Worm (Caenorhabditis elegans) whole organism, young adult: ENCODE measurements around the gene cpg-8.
A peak's percentile ranks its signal among the peaks of the same experiment; 100 is the strongest.

Experiments used
- B0336.3 ChIP-seq: fragments of 200-800 bp; sonication (Bioruptor generic); IDR thresholded peaks from 2 replicates; pipeline ENCODE4 v1.3.6; 2022; ENCODE audit warnings: missing genetic modification characterization, missing compliant biosample characterization
- D2030.7 ChIP-seq: fragments of 200-800 bp; sonication (Bioruptor generic); IDR thresholded peaks from 2 replicates; pipeline ENCODE4 v1.3.6; 2022; ENCODE audit warnings: missing genetic modification reagents, missing genetic modification characterization, missing compliant biosample characterization
- F10E7.11 ChIP-seq: sonication (generic microtip); optimal IDR thresholded peaks from 2 replicates; lab custom pipeline; 2017; ENCODE audit warnings: mild to moderate bottlenecking, missing genetic modification characterization, moderate library complexity, missing compliant biosample characterization
- F39B2.1 ChIP-seq: fragments of 200-800 bp; sonication (Bioruptor generic); IDR thresholded peaks from 2 replicates; pipeline ENCODE4 v1.3.6; 2022; ENCODE audit warnings: missing genetic modification reagents, missing genetic modification characterization, missing compliant biosample characterization
- K11D2.4 ChIP-seq: fragments of 200-800 bp; sonication (Bioruptor generic); IDR thresholded peaks from 2 replicates; pipeline ENCODE4 v1.3.6; 2022; ENCODE audit warnings: missing genetic modification reagents, missing genetic modification characterization, missing compliant biosample characterization
- K12H6.12 ChIP-seq: fragments of 200-800 bp; sonication (Bioruptor generic); optimal IDR thresholded peaks from 2 replicates; lab custom pipeline; 2018; ENCODE audit warnings: mild to moderate bottlenecking, missing genetic modification characterization, missing compliant biosample characterization
- Y53G8AR.9 ChIP-seq: fragments of 200-800 bp; sonication (Bioruptor generic); conservative IDR thresholded peaks from 2 replicates; pipeline ENCODE4 v1.3.6; 2022; ENCODE audit warnings: missing genetic modification reagents, missing genetic modification characterization, missing compliant biosample characterization
- Y67H2A.10 ChIP-seq: fragments of 200-800 bp; sonication (Bioruptor generic); conservative IDR thresholded peaks from 2 replicates; pipeline ENCODE4 v1.3.6; 2022; ENCODE audit warnings: missing genetic modification reagents, missing genetic modification characterization, missing compliant biosample characterization
- Y79H2A.3 ChIP-seq: fragments of 200-800 bp; sonication (Bioruptor generic); conservative IDR thresholded peaks from 2 replicates; pipeline ENCODE4 v1.3.6; 2022; ENCODE audit warnings: missing genetic modification reagents, missing genetic modification characterization, missing compliant biosample characterization
- aptf-2 ChIP-seq: fragments of 200-800 bp; sonication (Bioruptor generic); conservative IDR thresholded peaks from 2 replicates; pipeline ENCODE4 v1.3.6; 2022; ENCODE audit warnings: missing genetic modification reagents, missing genetic modification characterization, missing compliant biosample characterization
- atf-7 ChIP-seq: sonication (generic microtip); optimal IDR thresholded peaks from 2 replicates; lab custom pipeline; 2017; ENCODE audit warnings: mild to moderate bottlenecking, missing genetic modification characterization, missing compliant biosample characterization
- athp-1 ChIP-seq: sonication (generic microtip); optimal IDR thresholded peaks from 2 replicates; lab custom pipeline; 2017; ENCODE audit warnings: mild to moderate bottlenecking, missing genetic modification characterization, missing compliant biosample characterization
- cebp-2 ChIP-seq: fragments of 200-800 bp; sonication (Bioruptor generic); IDR thresholded peaks from 2 replicates; pipeline ENCODE4 v1.3.6; 2022; ENCODE audit warnings: missing genetic modification characterization, missing compliant biosample characterization
- chd-7 ChIP-seq: sonication (generic microtip); optimal IDR thresholded peaks from 2 replicates; lab custom pipeline; 2016; ENCODE audit warnings: mild to moderate bottlenecking, missing genetic modification characterization, moderate library complexity, missing compliant biosample characterization
- dpl-1 ChIP-seq: fragments of 150-350 bp; optimal IDR thresholded peaks from 2 replicates; lab custom pipeline; 2014; ENCODE audit warnings: missing biosample characterization, missing genetic modification reagents, missing genetic modification characterization
- efl-1 ChIP-seq: fragments of 150-350 bp; optimal IDR thresholded peaks from 2 replicates; lab custom pipeline; 2014; ENCODE audit warnings: missing biosample characterization, missing genetic modification reagents, missing genetic modification characterization
- egl-44 ChIP-seq: fragments of 200-800 bp; sonication (Bioruptor generic); IDR thresholded peaks from 2 replicates; pipeline ENCODE4 v1.3.6; 2022; ENCODE audit warnings: missing genetic modification reagents, missing genetic modification characterization, missing compliant biosample characterization
- hmg-1.2 ChIP-seq: fragments of 200-800 bp; sonication (Bioruptor generic); IDR thresholded peaks from 2 replicates; pipeline ENCODE4 v1.3.6; 2022; ENCODE audit warnings: missing genetic modification reagents, missing genetic modification characterization, missing compliant biosample characterization
- hmg-20 ChIP-seq: fragments of 200-800 bp; sonication (Bioruptor generic); IDR thresholded peaks from 2 replicates; pipeline ENCODE4 v1.3.6; 2022; ENCODE audit warnings: missing genetic modification reagents, missing genetic modification characterization, missing compliant biosample characterization
- hsf-1 ChIP-seq: fragments of 200-800 bp; sonication (Bioruptor generic); IDR thresholded peaks from 2 replicates; pipeline ENCODE4 v1.3.6; 2022; ENCODE audit warnings: missing genetic modification reagents, missing genetic modification characterization, missing compliant biosample characterization
- lin-40 ChIP-seq: sonication (generic microtip); optimal IDR thresholded peaks from 2 replicates; lab custom pipeline; 2016; ENCODE audit warnings: missing genetic modification characterization, mild to moderate bottlenecking, missing compliant biosample characterization, missing genotype, missing genetic modification reagents
- lin-54 ChIP-seq: fragments of 200-800 bp; sonication (Bioruptor generic); optimal IDR thresholded peaks from 2 replicates; lab custom pipeline; 2018; ENCODE audit warnings: mild to moderate bottlenecking, missing genetic modification characterization, missing compliant biosample characterization
- lsy-27 ChIP-seq: sonication (generic microtip); optimal IDR thresholded peaks from 2 replicates; lab custom pipeline; 2017; ENCODE audit warnings: missing genetic modification characterization, mild to moderate bottlenecking, missing compliant biosample characterization, antibody characterized with exemption, missing genotype, borderline replicate concordance; ENCODE audit not compliant: insufficient read depth
- madf-10 ChIP-seq: sonication (generic microtip); optimal IDR thresholded peaks from 2 replicates; lab custom pipeline; 2016; ENCODE audit warnings: mild to moderate bottlenecking, missing genetic modification characterization, missing compliant biosample characterization
- madf-6 ChIP-seq: fragments of 200-800 bp; sonication (Bioruptor generic); IDR thresholded peaks from 2 replicates; pipeline ENCODE4 v1.3.6; 2022; ENCODE audit warnings: missing genetic modification reagents, missing genetic modification characterization, missing compliant biosample characterization
- madf-8 ChIP-seq: fragments of 200-800 bp; sonication (Bioruptor generic); conservative IDR thresholded peaks from 2 replicates; pipeline ENCODE4 v1.3.6; 2022; ENCODE audit warnings: missing genetic modification reagents, missing genetic modification characterization, missing compliant biosample characterization
- mcd-1 ChIP-seq: fragments of 200-800 bp; sonication (Bioruptor generic); IDR thresholded peaks from 2 replicates; pipeline ENCODE4 v1.3.6; 2022; ENCODE audit warnings: missing genetic modification reagents, missing genetic modification characterization, missing compliant biosample characterization
- mes-4 ChIP-seq: sonication (generic microtip); optimal IDR thresholded peaks from 2 replicates; lab custom pipeline; 2016; ENCODE audit warnings: missing genotype, missing genetic modification characterization, missing compliant biosample characterization
- mxl-1 ChIP-seq: sonication (generic microtip); optimal IDR thresholded peaks from 2 replicates; lab custom pipeline; 2016; ENCODE audit warnings: missing genetic modification characterization, missing compliant biosample characterization
- nhr-179 ChIP-seq: sonication (generic microtip); optimal IDR thresholded peaks from 2 replicates; lab custom pipeline; 2016; ENCODE audit warnings: mild to moderate bottlenecking, missing genetic modification characterization, missing compliant biosample characterization
- nhr-80 ChIP-seq: sonication (generic microtip); optimal IDR thresholded peaks from 2 replicates; lab custom pipeline; 2016; ENCODE audit warnings: missing genetic modification characterization, missing compliant biosample characterization
- rcor-1 ChIP-seq: fragments of 200-800 bp; sonication (Bioruptor generic); IDR thresholded peaks from 2 replicates; pipeline ENCODE4 v1.3.6; 2022; ENCODE audit warnings: missing genetic modification reagents, missing genetic modification characterization, missing compliant biosample characterization
- repo-1 ChIP-seq: sonication (generic microtip); optimal IDR thresholded peaks from 2 replicates; lab custom pipeline; 2017; ENCODE audit warnings: mild to moderate bottlenecking, missing genetic modification characterization, missing compliant biosample characterization
- snpc-1.3 ChIP-seq: sonication (generic microtip); optimal IDR thresholded peaks from 2 replicates; lab custom pipeline; 2017; ENCODE audit warnings: missing genetic modification characterization, mild to moderate bottlenecking, missing compliant biosample characterization, antibody characterized with exemption, moderate library complexity, missing genotype, missing genetic modification reagents; ENCODE audit not compliant: insufficient read depth
- tbx-9 ChIP-seq: sonication (generic microtip); optimal IDR thresholded peaks from 2 replicates; lab custom pipeline; 2016; ENCODE audit warnings: borderline replicate concordance, missing genetic modification characterization, inconsistent platforms, missing compliant biosample characterization
- unc-62 ChIP-seq: fragments of 150-350 bp; optimal IDR thresholded peaks from 2 replicates; lab custom pipeline; 2014; ENCODE audit warnings: missing biosample characterization, missing genetic modification reagents, missing genetic modification characterization
- xnd-1 ChIP-seq: sonication (generic microtip); optimal IDR thresholded peaks from 2 replicates; lab custom pipeline; 2016; ENCODE audit warnings: missing genotype, missing genetic modification reagents, missing genetic modification characterization, missing compliant biosample characterization
- zim-3 ChIP-seq: sonication (generic microtip); optimal IDR thresholded peaks from 2 replicates; lab custom pipeline; 2017; ENCODE audit warnings: mild to moderate bottlenecking, missing genetic modification characterization, moderate library complexity, missing compliant biosample characterization
- ztf-25 ChIP-seq: fragments of 200-800 bp; sonication (Bioruptor generic); IDR thresholded peaks from 2 replicates; pipeline ENCODE4 v1.3.6; 2022; ENCODE audit warnings: missing genetic modification reagents, missing genetic modification characterization, missing compliant biosample characterization
- ztf-26 ChIP-seq: sonication (generic microtip); optimal IDR thresholded peaks from 2 replicates; lab custom pipeline; 2017; ENCODE audit warnings: missing genetic modification characterization, missing compliant biosample characterization
- ztf-28 ChIP-seq: fragments of 200-800 bp; sonication (Bioruptor generic); IDR thresholded peaks from 2 replicates; pipeline ENCODE4 v1.3.6; 2022; ENCODE audit warnings: missing genetic modification reagents, missing genetic modification characterization, missing compliant biosample characterization
- ztf-6 ChIP-seq: fragments of 200-800 bp; sonication (Bioruptor generic); IDR thresholded peaks from 2 replicates; pipeline ENCODE4 v1.3.6; 2022; ENCODE audit warnings: missing genetic modification reagents, missing genetic modification characterization, missing compliant biosample characterization

cpg-8 gene

ce11 chrV:4692382-4693281 is at the start of gene cpg-8:
cpg-8 (minus strand) TSS chrV:4692432.
- 0 out of 2 replicates have a peak, but pooled peaks have one; percentile 61 for TF ChIP-seq ztf-28 (GFP tag; lab: Robert Waterston, UW)
- TF ChIP-seq lin-40 (tag; lab: Kevin White, UChicago), result no peak
- peak; percentile 56 for TF ChIP-seq xnd-1 (tag; lab: Kevin White, UChicago)
- no peak for TF ChIP-seq snpc-1.3 (tag; lab: Kevin White, UChicago)
- TF ChIP-seq madf-8 (GFP tag; lab: Robert Waterston, UW), result peak; percentile 53
- no peak for TF ChIP-seq atf-7
- TF ChIP-seq aptf-2 (GFP tag; lab: Robert Waterston, UW), result peak; percentile 52; the same call in 1 of the 2 replicates
- TF ChIP-seq ztf-26 (tag; lab: Kevin White, UChicago), result no peak
- 0 out of 2 replicates have a peak, but pooled peaks have one; percentile 6 for TF ChIP-seq hmg-1.2
- peak; percentile 15; the same call in 1 of the 2 replicates for TF ChIP-seq B0336.3 (GFP tag; lab: Robert Waterston, UW)
- peak; percentile 36; the same call in 1 of the 2 replicates for TF ChIP-seq D2030.7 (GFP tag; lab: Robert Waterston, UW)
- TF ChIP-seq madf-6 (GFP tag; lab: Robert Waterston, UW), result peak; percentile 76
- no peak for TF ChIP-seq zim-3 (tag; lab: Kevin White, UChicago)
- no peak for TF ChIP-seq F39B2.1
- no peak for TF ChIP-seq mcd-1
- no peak for TF ChIP-seq mes-4 (tag; lab: Kevin White, UChicago)
- TF ChIP-seq lin-54 (GFP tag; lab: Kevin White, UChicago), result peak; percentile 17
- TF ChIP-seq nhr-179 (tag; lab: Kevin White, UChicago), result no peak
- TF ChIP-seq cebp-2 (GFP tag; lab: Robert Waterston, UW), result no peak
- TF ChIP-seq madf-10, result no peak
- TF ChIP-seq F10E7.11 (tag; lab: Kevin White, UChicago), result no peak
- TF ChIP-seq egl-44 (GFP tag; lab: Robert Waterston, UW), result no peak
- TF ChIP-seq dpl-1 (GFP tag; lab: Kevin White, UChicago), result peak; percentile 17
- TF ChIP-seq nhr-80 (tag; lab: Kevin White, UChicago), result no peak
- TF ChIP-seq chd-7 (tag; lab: Kevin White, UChicago), result no peak
- TF ChIP-seq athp-1 (tag; lab: Kevin White, UChicago), result no peak
- peak; percentile 26 for TF ChIP-seq efl-1 (GFP tag; lab: Kevin White, UChicago)
- no peak for TF ChIP-seq unc-62 (GFP tag; lab: Kevin White, UChicago)

DNA sequence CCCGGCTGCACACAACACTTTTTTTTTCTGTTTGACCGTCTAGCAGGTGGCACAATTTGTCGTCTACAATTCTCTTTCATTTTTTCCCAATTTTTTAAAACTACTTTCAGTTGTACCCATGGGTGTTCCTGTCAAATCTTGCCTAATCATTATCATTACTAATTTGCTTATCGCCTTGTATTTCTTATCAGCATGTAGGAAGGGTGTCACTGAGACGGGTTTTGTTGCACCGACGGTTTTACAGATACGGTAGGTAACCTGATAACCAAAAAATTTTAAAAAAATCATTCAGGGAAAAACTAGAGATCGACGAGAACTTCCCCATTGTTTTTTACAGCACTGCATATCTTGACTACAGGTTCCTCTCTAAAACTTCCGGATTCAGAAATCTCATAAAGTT is 45.5 kb upstream of the cpg-8 start, which contains the start of gene F39G3.2:
TSS of gene F39G3.2 (plus strand) at position 105 of the 400 bp plus-strand sequence.
- no peak for TF ChIP-seq chd-7 (tag; lab: Kevin White, UChicago)
- TF ChIP-seq lsy-27 (tag; lab: Kevin White, UChicago), result no peak
- TF ChIP-seq hmg-20, result no peak
- TF ChIP-seq mxl-1, result no peak
- no peak for TF ChIP-seq ztf-6
- TF ChIP-seq repo-1 (tag; lab: Kevin White, UChicago), result no peak
- no peak for TF ChIP-seq ztf-25 (GFP tag; lab: Robert Waterston, UW)
- peak; percentile 74 for TF ChIP-seq nhr-80 (tag; lab: Kevin White, UChicago)

DNA sequence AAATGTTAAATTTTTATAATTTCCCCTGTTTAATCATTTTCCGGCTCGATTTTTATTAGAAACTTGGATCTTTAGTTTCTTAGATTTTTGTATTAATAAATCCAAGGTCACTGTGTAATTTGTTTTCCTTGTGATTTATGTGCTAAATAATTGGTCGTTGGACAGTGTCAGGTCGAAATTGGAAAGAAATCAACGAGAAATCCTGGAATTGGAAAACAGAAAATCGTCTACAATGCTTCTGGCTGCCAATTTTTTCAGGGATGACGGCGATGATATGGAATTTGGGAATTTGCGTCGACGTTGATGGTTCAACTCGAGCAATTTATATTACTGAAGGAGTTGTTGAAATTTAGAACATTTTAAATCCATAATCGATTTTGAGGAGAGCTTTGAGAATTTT is 42.4 kb upstream of the cpg-8 start:
- TF ChIP-seq tbx-9 (no peak), hsf-1 (no peak), K11D2.4 (GFP tag; lab: Robert Waterston, UW) (no peak), chd-7 (tag; lab: Kevin White, UChicago) (peak; percentile 0), Y79H2A.3 (GFP tag; lab: Robert Waterston, UW) (peak; percentile 85), hmg-20 (no peak), B0336.3 (GFP tag; lab: Robert Waterston, UW) (0 out of 2 replicates have a peak, but pooled peaks have one; percentile 19), lin-54 (GFP tag; lab: Kevin White, UChicago) (peak; percentile 17), aptf-2 (GFP tag; lab: Robert Waterston, UW) (no peak), ztf-25 (GFP tag; lab: Robert Waterston, UW) (0 out of 2 replicates have a peak, but pooled peaks have one; percentile 50), madf-6 (GFP tag; lab: Robert Waterston, UW) (peak; percentile 52), rcor-1 (GFP tag; lab: Robert Waterston, UW) (no peak), K12H6.12 (tag; lab: Kevin White, UChicago) (no peak), Y67H2A.10 (GFP tag; lab: Robert Waterston, UW) (no peak), ztf-26 (tag; lab: Kevin White, UChicago) (no peak), Y53G8AR.9 (GFP tag; lab: Robert Waterston, UW) (no peak)
- TF ChIP-seq, all 124 proteins: peak for 6
